Fruit fly (Drosophila melanogaster) whole organism, embryonic: ENCODE data around the gene Spn100A.

Experiments used
- Aef1 ChIP-seq: fragments of 200-800 bp; sonication (Bioruptor generic); IDR thresholded peaks from 3 replicates; pipeline ENCODE4 v1.3.6; 2022; ENCODE audit warnings: missing biosample characterization, missing genetic modification characterization
- Blimp-1 ChIP-seq: fragments of 200-800 bp; sonication (Bioruptor generic); optimal IDR thresholded peaks from 3 replicates; lab custom pipeline; 2018; ENCODE audit warnings: missing biosample characterization, missing genetic modification characterization, mild to moderate bottlenecking, moderate library complexity, missing genetic modification reagents
- CG12391 ChIP-seq: fragments of 200-800 bp; sonication (Bioruptor generic); optimal IDR thresholded peaks from 3 replicates; lab custom pipeline; 2018; ENCODE audit warnings: missing biosample characterization, mild to moderate bottlenecking, missing genetic modification characterization, moderate library complexity
- CG13123 ChIP-seq: fragments of 200-800 bp; sonication (Bioruptor generic); optimal IDR thresholded peaks from 2 replicates; lab custom pipeline; 2016; ENCODE audit warnings: missing biosample characterization, missing genetic modification characterization
- CG13424 ChIP-seq: fragments of 200-800 bp; sonication (Bioruptor generic); optimal IDR thresholded peaks from 2 replicates; lab custom pipeline; 2019; ENCODE audit warnings: missing biosample characterization, mild to moderate bottlenecking, missing genetic modification characterization, moderate library complexity
- CG14667 ChIP-seq: fragments of 200-800 bp; sonication (Bioruptor generic); IDR thresholded peaks from 2 replicates; pipeline ENCODE4 v1.3.6; 2022; ENCODE audit warnings: missing biosample characterization, missing genetic modification characterization
- CG17612 ChIP-seq: fragments of 200-800 bp; sonication (Bioruptor generic); IDR thresholded peaks from 2 replicates; pipeline ENCODE4 v1.3.6; 2022; ENCODE audit warnings: missing biosample characterization, missing genetic modification characterization
- CG18599 ChIP-seq: fragments of 200-800 bp; sonication (Bioruptor generic); optimal IDR thresholded peaks from 3 replicates; lab custom pipeline; 2017; ENCODE audit warnings: missing biosample characterization, missing genetic modification characterization, mild to moderate bottlenecking, moderate library complexity, missing genetic modification reagents
- CG2889 ChIP-seq: fragments of 200-800 bp; sonication (Bioruptor generic); IDR thresholded peaks from 3 replicates; pipeline ENCODE4 v1.3.6; 2022; ENCODE audit warnings: missing biosample characterization, missing genetic modification characterization
- CG6689 ChIP-seq: fragments of 200-800 bp; sonication (Bioruptor generic); IDR thresholded peaks from 2 replicates; pipeline ENCODE4 v1.3.6; 2022; ENCODE audit warnings: missing biosample characterization, missing genetic modification characterization
- CG7556 ChIP-seq: fragments of 200-800 bp; sonication (Bioruptor generic); optimal IDR thresholded peaks from 2 replicates; lab custom pipeline; 2017; ENCODE audit warnings: missing biosample characterization, mild to moderate bottlenecking, missing genetic modification characterization
- CG8290 ChIP-seq, 3 experiments: fragments of 200-800 bp; sonication (Bioruptor generic); optimal IDR thresholded peaks; 2 replicates each; lab custom pipeline; 2016 to 2019; ENCODE audit warnings: missing biosample characterization in 3 of 3, missing genetic modification characterization in 3 of 3, mild to moderate bottlenecking in 2 of 3, moderate library complexity in 1 of 3
- CG8388 ChIP-seq: fragments of 200-800 bp; sonication (Bioruptor generic); optimal IDR thresholded peaks from 2 replicates; lab custom pipeline; 2019; ENCODE audit warnings: missing biosample characterization, mild to moderate bottlenecking, missing genetic modification characterization, moderate library complexity
- Dip2 ChIP-seq: fragments of 200-800 bp; sonication (Bioruptor generic); IDR thresholded peaks from 2 replicates; pipeline ENCODE4 v1.3.6; 2022; ENCODE audit warnings: missing biosample characterization, missing genetic modification characterization
- Fer3 ChIP-seq: fragments of 200-800 bp; sonication (Bioruptor generic); optimal IDR thresholded peaks from 2 replicates; lab custom pipeline; 2018; ENCODE audit warnings: missing biosample characterization, mild to moderate bottlenecking, missing genetic modification characterization, moderate library complexity
- Hand ChIP-seq: fragments of 200-800 bp; sonication (Bioruptor generic); optimal IDR thresholded peaks from 2 replicates; lab custom pipeline; 2017; ENCODE audit warnings: mild to moderate bottlenecking, missing biosample characterization, missing genetic modification reagents, missing genetic modification characterization
- Hr51 ChIP-seq, 2 experiments: fragments of 200-800 bp; sonication (Bioruptor generic); optimal IDR thresholded peaks; 2 replicates in 1 of 2; 3 replicates in 1 of 2; lab custom pipeline; 2016 to 2018; ENCODE audit warnings: missing biosample characterization in 2 of 2, missing genetic modification characterization in 2 of 2, mild to moderate bottlenecking in 1 of 2, moderate library complexity in 1 of 2
- Hsf ChIP-seq: fragments of 200-800 bp; sonication (Bioruptor generic); optimal IDR thresholded peaks from 3 replicates; lab custom pipeline; 2016; ENCODE audit warnings: missing biosample characterization, missing genetic modification characterization
- Oli ChIP-seq: fragments of 200-800 bp; sonication (Bioruptor generic); optimal IDR thresholded peaks from 2 replicates; lab custom pipeline; 2018; ENCODE audit warnings: missing biosample characterization, mild to moderate bottlenecking, missing genetic modification characterization, moderate library complexity
- ase ChIP-seq: fragments of 200-800 bp; sonication (Bioruptor generic); IDR thresholded peaks from 3 replicates; pipeline ENCODE4 v1.3.6; 2022; ENCODE audit warnings: missing biosample characterization, missing genetic modification characterization
- cato ChIP-seq: fragments of 200-800 bp; sonication (Bioruptor generic); optimal IDR thresholded peaks from 2 replicates; lab custom pipeline; 2016; ENCODE audit warnings: missing biosample characterization, missing genetic modification characterization, borderline replicate concordance
- ci ChIP-seq: fragments of 200-800 bp; sonication (Bioruptor generic); IDR thresholded peaks from 3 replicates; pipeline ENCODE4 v1.3.6; 2022; ENCODE audit warnings: missing biosample characterization, missing genetic modification characterization
- croc ChIP-seq: fragments of 200-800 bp; sonication (Bioruptor generic); conservative IDR thresholded peaks from 3 replicates; pipeline ENCODE4 v1.3.6; 2022; ENCODE audit warnings: missing biosample characterization, missing genetic modification characterization
- gce ChIP-seq: fragments of 200-800 bp; sonication (Bioruptor generic); IDR thresholded peaks from 3 replicates; pipeline ENCODE4 v1.3.6; 2022; ENCODE audit warnings: missing biosample characterization, missing genetic modification characterization
- ken ChIP-seq: fragments of 200-800 bp; sonication (Bioruptor generic); IDR thresholded peaks from 3 replicates; pipeline ENCODE4 v1.3.6; 2022; ENCODE audit warnings: missing biosample characterization, missing genetic modification characterization
- kni ChIP-seq: fragments of 200-800 bp; sonication (Bioruptor generic); optimal IDR thresholded peaks from 3 replicates; lab custom pipeline; 2017; ENCODE audit warnings: mild to moderate bottlenecking, missing biosample characterization, missing genetic modification reagents, missing genetic modification characterization
- lab ChIP-seq: fragments of 200-800 bp; sonication (Bioruptor generic); optimal IDR thresholded peaks from 3 replicates; lab custom pipeline; 2017; ENCODE audit warnings: missing biosample characterization, missing genetic modification characterization, mild to moderate bottlenecking, moderate library complexity, missing genetic modification reagents
- lilli ChIP-seq: fragments of 200-800 bp; sonication (Bioruptor generic); optimal IDR thresholded peaks from 3 replicates; lab custom pipeline; 2016; ENCODE audit warnings: missing biosample characterization, missing genetic modification characterization
- prd ChIP-seq, 3 experiments: fragments of >200 bp in 2 of 3; fragments of 200-800 bp in 1 of 3; sonication (Bioruptor generic) in 1 of 3; optimal IDR thresholded peaks in 2 of 3; IDR thresholded peaks in 1 of 3; 2 replicates in 2 of 3; 3 replicates in 1 of 3; pipeline versions ENCODE4 v1.3.6 to Lab custom; 2017 to 2022; ENCODE audit warnings: missing biosample characterization in 1 of 3, missing genetic modification characterization in 1 of 3
- repo ChIP-seq: fragments of 200-800 bp; sonication (Bioruptor generic); optimal IDR thresholded peaks from 2 replicates; lab custom pipeline; 2016; ENCODE audit warnings: missing biosample characterization, missing genetic modification characterization
- row ChIP-seq: fragments of 200-800 bp; sonication (Bioruptor generic); IDR thresholded peaks from 3 replicates; pipeline ENCODE4 v1.3.6; 2022; ENCODE audit warnings: missing biosample characterization, missing genetic modification characterization
- run ChIP-seq: fragments of 200-800 bp; sonication (Bioruptor generic); optimal IDR thresholded peaks from 3 replicates; lab custom pipeline; 2018; ENCODE audit warnings: missing biosample characterization, mild to moderate bottlenecking, missing genetic modification characterization
- scrt ChIP-seq: fragments of 200-800 bp; sonication (Bioruptor generic); optimal IDR thresholded peaks from 2 replicates; lab custom pipeline; 2018; ENCODE audit warnings: missing biosample characterization, mild to moderate bottlenecking, missing genetic modification characterization, moderate library complexity
- sens ChIP-seq: fragments of 200-800 bp; sonication (Bioruptor generic); peaks from one replicate; lab custom pipeline; 2016; ENCODE audit warnings: missing biosample characterization, missing genetic modification characterization
- shn ChIP-seq: fragments of 200-800 bp; sonication (Bioruptor generic); optimal IDR thresholded peaks from 3 replicates; lab custom pipeline; 2016; ENCODE audit warnings: missing biosample characterization, missing genetic modification characterization
- sisA ChIP-seq: fragments of 200-800 bp; sonication (Bioruptor generic); IDR thresholded peaks from 2 replicates; pipeline ENCODE4 v1.3.6; 2022; ENCODE audit warnings: missing biosample characterization, missing genetic modification characterization
- ssp ChIP-seq: fragments of 200-800 bp; sonication (Bioruptor generic); IDR thresholded peaks from 2 replicates; pipeline ENCODE4 v1.3.6; 2022; ENCODE audit warnings: missing biosample characterization, missing genetic modification characterization
- ttk ChIP-seq: fragments of 200-800 bp; sonication (Bioruptor generic); IDR thresholded peaks from 2 replicates; pipeline ENCODE4 v2.1.2; 2022; ENCODE audit warnings: missing biosample characterization, missing genetic modification characterization
- unpg ChIP-seq: fragments of 200-800 bp; sonication (Bioruptor generic); optimal IDR thresholded peaks from 3 replicates; lab custom pipeline; 2018; ENCODE audit warnings: missing biosample characterization, mild to moderate bottlenecking, missing genetic modification characterization, moderate library complexity
- vvl ChIP-seq: fragments of 200-800 bp; sonication (Bioruptor generic); IDR thresholded peaks from 2 replicates; pipeline ENCODE4 v1.3.6; 2022; ENCODE audit warnings: missing biosample characterization, missing genetic modification characterization

Spn100A gene

DNA sequence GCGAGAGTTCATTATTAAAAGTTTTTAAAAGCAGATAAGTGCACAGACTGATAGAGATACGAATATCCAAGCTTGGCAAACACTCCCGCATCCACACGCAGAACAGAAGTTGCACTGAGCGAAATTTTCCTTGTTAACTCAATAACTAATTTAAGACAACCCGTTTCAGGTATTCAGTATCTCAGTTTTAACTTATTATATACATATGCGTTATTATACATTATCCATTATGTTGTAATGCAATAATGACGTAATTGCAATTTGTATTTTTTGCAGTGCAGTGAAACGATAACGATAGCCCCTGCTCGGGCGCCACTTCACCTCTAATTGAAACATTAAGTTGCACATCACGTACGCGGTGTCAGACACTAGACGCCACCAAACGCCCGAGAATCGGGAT, 47.2 kb upstream of the Spn100A start (continued):
- TF ChIP-seq Hsf (GFP tag; lab: Kevin White, UChicago) (peak; percentile 9), cato (GFP tag; lab: Kevin White, UChicago) (no peak), ssp (GFP tag; lab: Robert Waterston, UW) (no peak), Dip2 (GFP tag; lab: Robert Waterston, UW) (no peak), sisA (GFP tag; lab: Robert Waterston, UW) (peak; percentile 23; the same call in 1 of the 2 replicates), row (GFP tag; lab: Robert Waterston, UW) (peak; percentile 47; the same call in 2 of the 3 replicates), lab (GFP tag; lab: Kevin White, UChicago) (peak; percentile 55), unpg (peak; percentile 42), CG18599 (peak; percentile 66), CG7556 (GFP tag; lab: Kevin White, UChicago) (peak; percentile 8), CG17612 (GFP tag; lab: Robert Waterston, UW) (0 out of 2 replicates have a peak, but pooled peaks have one; percentile 8), ken (GFP tag; lab: Robert Waterston, UW) (no peak), ase (GFP tag; lab: Robert Waterston, UW) (0 out of 3 replicates have a peak, but pooled peaks have one; percentile 14), prd (optimal IDR thresholded peaks at IDR 0.05; lab: Kevin White, UChicago) (no peak), prd (GFP tag; IDR thresholded peaks at IDR 0.05; lab: Robert Waterston, UW) (peak; percentile 68), sens (peak; percentile 77), croc (0 out of 3 replicates have a peak, but pooled peaks have one; percentile 16), ci (GFP tag; lab: Robert Waterston, UW) (0 out of 3 replicates have a peak, but pooled peaks have one; percentile 56), repo (GFP tag; lab: Kevin White, UChicago) (no peak), lilli (GFP tag; lab: Kevin White, UChicago) (peak; percentile 12), Hand (GFP tag; lab: Kevin White, UChicago) (no peak), shn (no peak), ttk (GFP tag; lab: Robert Waterston, UW) (0 out of 2 replicates have a peak, but pooled peaks have one; percentile 34), CG13123 (no peak), CG13424 (tag; lab: Kevin White, UChicago) (peak; percentile 10), run (tag; lab: Kevin White, UChicago) (no peak), CG2889 (GFP tag; lab: Robert Waterston, UW) (0 out of 3 replicates have a peak, but pooled peaks have one; percentile 19), CG12391 (tag; lab: Kevin White, UChicago) (peak; percentile 35), CG14667 (GFP tag; lab: Robert Waterston, UW) (peak; percentile 36; the same call in 1 of the 2 replicates), CG8290 (GFP tag; optimal IDR thresholded peaks at IDR 0.05; lab: Kevin White, UChicago) (no peak), CG8290 (tag; optimal IDR thresholded peaks at IDR 0.05; lab: Kevin White, UChicago) (no peak), gce (GFP tag; lab: Robert Waterston, UW) (no peak), Hr51 (GFP tag; optimal IDR thresholded peaks at IDR 0.05; lab: Kevin White, UChicago) (peak in 1 of 2 experiments; percentile 11), CG8388 (GFP tag; lab: Kevin White, UChicago) (peak; percentile 14), Aef1 (GFP tag; lab: Robert Waterston, UW) (peak; percentile 25; the same call in 1 of the 3 replicates), kni (GFP tag; lab: Kevin White, UChicago) (no peak), CG6689 (GFP tag; lab: Robert Waterston, UW) (peak; percentile 39; the same call in 1 of the 2 replicates), Fer3 (peak; percentile 6), Oli (peak; percentile 10), Blimp-1 (GFP tag; lab: Kevin White, UChicago) (peak; percentile 32), scrt (GFP tag; lab: Kevin White, UChicago) (no peak), vvl (GFP tag; lab: Robert Waterston, UW) (peak; percentile 25; the same call in 1 of the 2 replicates)
